Fruit fly (Drosophila melanogaster) whole organism, embryonic: ENCODE measurements around the gene Coq2.
A peak's percentile ranks its signal among the peaks of the same experiment; 100 is the strongest.

ENCODE experiments used
- Antp ChIP-seq: fragments of 200-800 bp; sonication (Bioruptor generic); optimal IDR thresholded peaks from 3 replicates; lab custom pipeline; 2016; ENCODE audit warnings: missing biosample characterization, missing genetic modification characterization
- CG10267 ChIP-seq: fragments of 200-800 bp; sonication (Bioruptor generic); optimal IDR thresholded peaks from 2 replicates; lab custom pipeline; 2018; ENCODE audit warnings: missing biosample characterization, mild to moderate bottlenecking, missing genetic modification characterization, moderate library complexity
- CG10654 ChIP-seq: fragments of 200-800 bp; sonication (Bioruptor generic); optimal IDR thresholded peaks from 2 replicates; lab custom pipeline; 2016; ENCODE audit warnings: missing biosample characterization, missing genetic modification characterization
- CG10959 ChIP-seq: fragments of 200-800 bp; sonication (Bioruptor generic); IDR thresholded peaks from 2 replicates; pipeline ENCODE4 v1.3.6; 2022; ENCODE audit warnings: missing biosample characterization, missing genetic modification characterization
- CG10979 ChIP-seq: fragments of 200-800 bp; sonication (Bioruptor generic); optimal IDR thresholded peaks from 2 replicates; lab custom pipeline; 2018; ENCODE audit warnings: missing biosample characterization, mild to moderate bottlenecking, missing genetic modification characterization, moderate library complexity
- CG11456 ChIP-seq: fragments of 200-800 bp; sonication (Bioruptor generic); IDR thresholded peaks from 3 replicates; pipeline ENCODE4 v1.3.6; 2022; ENCODE audit warnings: missing biosample characterization, missing genetic modification characterization
- CG11696 ChIP-seq: fragments of 200-800 bp; sonication (Bioruptor generic); IDR thresholded peaks from 2 replicates; pipeline ENCODE4 v1.3.6; 2022; ENCODE audit warnings: missing biosample characterization, missing genetic modification characterization
- CG1233 ChIP-seq: fragments of 200-800 bp; sonication (Bioruptor generic); optimal IDR thresholded peaks from 4 replicates; lab custom pipeline; 2018; ENCODE audit warnings: missing biosample characterization, mild to moderate bottlenecking, missing genetic modification characterization
- CG12769 ChIP-seq: fragments of 200-800 bp; sonication (Bioruptor generic); optimal IDR thresholded peaks from 2 replicates; lab custom pipeline; 2019; ENCODE audit warnings: missing biosample characterization, mild to moderate bottlenecking, missing genetic modification characterization, moderate library complexity
- CG13296 ChIP-seq: fragments of 200-800 bp; sonication (Bioruptor generic); optimal IDR thresholded peaks from 3 replicates; lab custom pipeline; 2018; ENCODE audit warnings: missing biosample characterization, mild to moderate bottlenecking, missing genetic modification characterization
- CG13424 ChIP-seq: fragments of 200-800 bp; sonication (Bioruptor generic); optimal IDR thresholded peaks from 2 replicates; lab custom pipeline; 2019; ENCODE audit warnings: missing biosample characterization, mild to moderate bottlenecking, missing genetic modification characterization, moderate library complexity
- CG14050 ChIP-seq: fragments of 200-800 bp; sonication (Bioruptor generic); IDR thresholded peaks from 3 replicates; pipeline ENCODE4 v1.3.6; 2022; ENCODE audit warnings: missing biosample characterization, missing genetic modification characterization
- CG14710 ChIP-seq: fragments of 200-800 bp; sonication (Bioruptor generic); optimal IDR thresholded peaks from 3 replicates; lab custom pipeline; 2019; ENCODE audit warnings: missing biosample characterization, mild to moderate bottlenecking, missing genetic modification characterization, moderate library complexity
- CG15479 ChIP-seq: fragments of 200-800 bp; sonication (Bioruptor generic); optimal IDR thresholded peaks from 3 replicates; lab custom pipeline; 2019; ENCODE audit warnings: missing biosample characterization, mild to moderate bottlenecking, missing genetic modification characterization, moderate library complexity
- CG16815 ChIP-seq: fragments of 200-800 bp; sonication (Bioruptor generic); optimal IDR thresholded peaks from 3 replicates; lab custom pipeline; 2017; ENCODE audit warnings: missing biosample characterization, mild to moderate bottlenecking, missing genetic modification characterization
- CG16863 ChIP-seq: fragments of 200-800 bp; sonication (Bioruptor generic); optimal IDR thresholded peaks from 3 replicates; lab custom pipeline; 2016; ENCODE audit warnings: missing biosample characterization, missing genetic modification characterization
- CG17359 ChIP-seq: fragments of 200-800 bp; sonication (Bioruptor generic); optimal IDR thresholded peaks from 3 replicates; lab custom pipeline; 2018; ENCODE audit warnings: missing biosample characterization, mild to moderate bottlenecking, missing genetic modification characterization, moderate library complexity
- CG17612 ChIP-seq: fragments of 200-800 bp; sonication (Bioruptor generic); IDR thresholded peaks from 2 replicates; pipeline ENCODE4 v1.3.6; 2022; ENCODE audit warnings: missing biosample characterization, missing genetic modification characterization
- CG1792 ChIP-seq: fragments of 200-800 bp; sonication (Bioruptor generic); optimal IDR thresholded peaks from 2 replicates; lab custom pipeline; 2016; ENCODE audit warnings: missing biosample characterization, missing genetic modification characterization
- CG2875 ChIP-seq: fragments of 200-800 bp; sonication (Bioruptor generic); optimal IDR thresholded peaks from 2 replicates; lab custom pipeline; 2017; ENCODE audit warnings: missing biosample characterization, mild to moderate bottlenecking, missing genetic modification characterization, missing genetic modification reagents
- CG30431 ChIP-seq: fragments of 200-800 bp; sonication (Bioruptor generic); optimal IDR thresholded peaks from 2 replicates; lab custom pipeline; 2017; ENCODE audit warnings: missing biosample characterization, missing genetic modification characterization
- CG31388 ChIP-seq: fragments of 200-800 bp; sonication (Bioruptor generic); optimal IDR thresholded peaks from 2 replicates; lab custom pipeline; 2016; ENCODE audit warnings: missing biosample characterization, missing genetic modification characterization
- CG3407 ChIP-seq: fragments of 200-800 bp; sonication (Bioruptor generic); optimal IDR thresholded peaks from 2 replicates; lab custom pipeline; 2018; ENCODE audit warnings: missing biosample characterization, mild to moderate bottlenecking, missing genetic modification characterization
- CG4328 ChIP-seq: fragments of 200-800 bp; sonication (Bioruptor generic); optimal IDR thresholded peaks from 3 replicates; lab custom pipeline; 2017; ENCODE audit warnings: missing biosample characterization, missing genetic modification reagents, missing genetic modification characterization
- CG7372 ChIP-seq: fragments of 200-800 bp; sonication (Bioruptor generic); IDR thresholded peaks from 2 replicates; pipeline ENCODE4 v1.3.6; 2022; ENCODE audit warnings: missing biosample characterization, missing genetic modification characterization
- CG8089 ChIP-seq: fragments of 200-800 bp; sonication (Bioruptor generic); optimal IDR thresholded peaks from 3 replicates; lab custom pipeline; 2016; ENCODE audit warnings: missing biosample characterization, missing genetic modification characterization
- CG9609 ChIP-seq: fragments of 200-800 bp; sonication (Bioruptor generic); optimal IDR thresholded peaks from 3 replicates; lab custom pipeline; 2016; ENCODE audit warnings: missing biosample characterization, missing genetic modification characterization
- Fer1 ChIP-seq: fragments of 200-800 bp; sonication (Bioruptor generic); optimal IDR thresholded peaks from 2 replicates; lab custom pipeline; 2017; ENCODE audit warnings: missing biosample characterization, mild to moderate bottlenecking, missing genetic modification characterization
- Med ChIP-seq: fragments of 200-800 bp; sonication (Bioruptor generic); peaks from one replicate; lab custom pipeline; 2016; ENCODE audit warnings: missing biosample characterization, missing genetic modification characterization, mild to moderate bottlenecking, inconsistent platforms, moderate library complexity
- Ptx1 ChIP-seq: fragments of 200-800 bp; sonication (Bioruptor generic); IDR thresholded peaks from 2 replicates; pipeline ENCODE4 v1.3.6; 2022; ENCODE audit warnings: missing biosample characterization, missing genetic modification characterization
- Stat92E ChIP-seq, 3 experiments: fragments of >200 bp in 2 of 3; fragments of 200-800 bp in 1 of 3; sonication (Bioruptor generic) in 1 of 3; optimal IDR thresholded peaks; 2 replicates each; lab custom pipeline; 2017 to 2019; ENCODE audit warnings: missing biosample characterization in 3 of 3, missing genetic modification characterization in 3 of 3, mild to moderate bottlenecking in 1 of 3, moderate library complexity in 1 of 3
- Xbp1 ChIP-seq: fragments of 200-800 bp; sonication (Bioruptor generic); optimal IDR thresholded peaks from 3 replicates; lab custom pipeline; 2016; ENCODE audit warnings: missing biosample characterization, mild to moderate bottlenecking, missing genetic modification characterization
- bsh ChIP-seq, 2 experiments: fragments of 200-800 bp; sonication (Bioruptor generic); optimal IDR thresholded peaks; 2 replicates each; lab custom pipeline; 2017 to 2018; ENCODE audit warnings: mild to moderate bottlenecking in 2 of 2, missing biosample characterization in 2 of 2, missing genetic modification characterization in 2 of 2, moderate library complexity in 1 of 2
- ci ChIP-seq: fragments of 200-800 bp; sonication (Bioruptor generic); IDR thresholded peaks from 3 replicates; pipeline ENCODE4 v1.3.6; 2022; ENCODE audit warnings: missing biosample characterization, missing genetic modification characterization
- esg ChIP-seq: fragments of 200-800 bp; sonication (Bioruptor generic); conservative IDR thresholded peaks from 2 replicates; pipeline ENCODE4 v1.3.6; 2022; ENCODE audit warnings: missing biosample characterization, missing genetic modification characterization
- ewg ChIP-seq: fragments of 200-800 bp; sonication (Bioruptor generic); optimal IDR thresholded peaks from 3 replicates; lab custom pipeline; 2017; ENCODE audit warnings: mild to moderate bottlenecking, missing biosample characterization, missing genetic modification reagents, missing genetic modification characterization
- gfzf ChIP-seq: fragments of 200-800 bp; sonication (Bioruptor generic); optimal IDR thresholded peaks from 2 replicates; lab custom pipeline; 2016; ENCODE audit warnings: missing biosample characterization, mild to moderate bottlenecking, missing genetic modification characterization, moderate library complexity
- ham ChIP-seq: fragments of 200-800 bp; sonication (Bioruptor generic); IDR thresholded peaks from 2 replicates; pipeline ENCODE4 v1.3.6; 2022; ENCODE audit warnings: missing biosample characterization, missing genetic modification characterization
- kay ChIP-seq: fragments of 200-800 bp; sonication (Bioruptor generic); optimal IDR thresholded peaks from 2 replicates; lab custom pipeline; 2016; ENCODE audit warnings: missing biosample characterization, missing genetic modification characterization
- nerfin-1 ChIP-seq: fragments of 200-800 bp; sonication (Bioruptor generic); optimal IDR thresholded peaks from 3 replicates; lab custom pipeline; 2019; ENCODE audit warnings: missing biosample characterization, mild to moderate bottlenecking, missing genetic modification characterization, moderate library complexity
- oc ChIP-seq: fragments of 200-800 bp; sonication (Bioruptor generic); optimal IDR thresholded peaks from 2 replicates; lab custom pipeline; 2018; ENCODE audit warnings: missing biosample characterization, mild to moderate bottlenecking, missing genetic modification characterization, moderate library complexity
- otp ChIP-seq: fragments of 200-800 bp; sonication (Bioruptor generic); IDR thresholded peaks from 3 replicates; pipeline ENCODE4, ENCODE4 v1.3.6; 2022; ENCODE audit warnings: missing biosample characterization, missing genetic modification characterization
- pzg ChIP-seq: fragments of 200-800 bp; sonication (Bioruptor generic); optimal IDR thresholded peaks from 3 replicates; lab custom pipeline; 2018; ENCODE audit warnings: missing biosample characterization, mild to moderate bottlenecking, missing genetic modification characterization, moderate library complexity
- schlank ChIP-seq: fragments of 200-800 bp; sonication (Bioruptor generic); optimal IDR thresholded peaks from 2 replicates; lab custom pipeline; 2018; ENCODE audit warnings: missing biosample characterization, mild to moderate bottlenecking, missing genetic modification characterization
- shn ChIP-seq: fragments of 200-800 bp; sonication (Bioruptor generic); optimal IDR thresholded peaks from 3 replicates; lab custom pipeline; 2016; ENCODE audit warnings: missing biosample characterization, missing genetic modification characterization
- sisA ChIP-seq: fragments of 200-800 bp; sonication (Bioruptor generic); IDR thresholded peaks from 2 replicates; pipeline ENCODE4 v1.3.6; 2022; ENCODE audit warnings: missing biosample characterization, missing genetic modification characterization
- slp2 ChIP-seq: fragments of 200-800 bp; sonication (Bioruptor generic); optimal IDR thresholded peaks from 2 replicates; lab custom pipeline; 2016; ENCODE audit warnings: missing biosample characterization, missing genetic modification characterization
- ssp ChIP-seq: fragments of 200-800 bp; sonication (Bioruptor generic); IDR thresholded peaks from 2 replicates; pipeline ENCODE4 v1.3.6; 2022; ENCODE audit warnings: missing biosample characterization, missing genetic modification characterization
- tin ChIP-seq: fragments of 200-800 bp; sonication (Bioruptor generic); optimal IDR thresholded peaks from 3 replicates; lab custom pipeline; 2016; ENCODE audit warnings: missing biosample characterization, missing genetic modification characterization
- tna ChIP-seq: fragments of 200-800 bp; sonication (Bioruptor generic); IDR thresholded peaks from 2 replicates; pipeline ENCODE4 v1.3.6; 2022; ENCODE audit warnings: missing biosample characterization, missing genetic modification characterization; ENCODE audit not compliant: partially characterized antibody
- vfl ChIP-seq: fragments of 200-800 bp; sonication (Bioruptor generic); optimal IDR thresholded peaks from 2 replicates; lab custom pipeline; 2016; ENCODE audit warnings: missing biosample characterization, missing genetic modification characterization

Coq2 gene

DNA sequence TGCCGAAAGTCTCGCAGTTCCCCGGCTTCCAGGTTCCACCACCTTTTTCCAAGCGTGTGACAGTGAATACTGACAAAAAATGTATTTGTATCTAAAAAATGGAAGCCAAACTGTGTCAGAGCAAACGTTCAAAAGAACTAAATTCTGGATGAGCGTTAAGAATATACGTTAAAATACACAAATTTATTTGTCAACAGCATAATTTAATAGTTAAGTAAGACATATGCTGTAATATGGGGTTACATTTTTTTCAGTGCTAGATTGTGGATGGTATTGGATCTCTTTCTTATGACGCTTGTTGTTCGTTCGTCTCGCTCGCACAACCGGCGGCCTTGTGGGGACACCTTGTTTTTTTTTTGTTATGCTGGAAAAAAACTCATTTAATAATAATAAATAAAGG, 39.2 kb upstream of the Coq2 start (continued):
- peak; percentile 87 for TF ChIP-seq CG17612 (GFP tag; lab: Robert Waterston, UW)
- TF ChIP-seq CG1792 (GFP tag; lab: Kevin White, UChicago) = peak; percentile 89
- peak; percentile 84 for TF ChIP-seq CG11696
- peak; percentile 79 for TF ChIP-seq CG16815 (GFP tag; lab: Kevin White, UChicago)
- peak; percentile 96 for TF ChIP-seq kay (GFP tag; lab: Kevin White, UChicago)
- peak; percentile 63; the same call in 1 of the 2 replicates for TF ChIP-seq CG10959 (GFP tag; lab: Robert Waterston, UW)
- TF ChIP-seq CG10267 (tag; lab: Kevin White, UChicago) = peak; percentile 85
- peak; percentile 95 for TF ChIP-seq schlank
- peak; percentile 85; the same call in 1 of the 2 replicates for TF ChIP-seq ham (GFP tag; lab: Robert Waterston, UW)
- peak; percentile 93 for TF ChIP-seq oc (tag; lab: Kevin White, UChicago)
- TF ChIP-seq CG10979 = peak; percentile 87
- TF ChIP-seq Fer1 (GFP tag; lab: Kevin White, UChicago) = peak; percentile 97
- peak; percentile 27 for TF ChIP-seq pzg (GFP tag; lab: Kevin White, UChicago)
- peak; percentile 96 for TF ChIP-seq shn (GFP tag; lab: Kevin White, UChicago)
- no peak for TF ChIP-seq tna (GFP tag; lab: Robert Waterston, UW)
- peak; percentile 88 for TF ChIP-seq CG31388 (GFP tag; lab: Kevin White, UChicago)
- TF ChIP-seq CG2875 (GFP tag; lab: Kevin White, UChicago) = peak; percentile 87
- no peak for TF ChIP-seq Stat92E (GFP tag; optimal IDR thresholded peaks at IDR 0.05; lab: Kevin White, UChicago)
- TF ChIP-seq tin = peak; percentile 97
- peak; percentile 99 for TF ChIP-seq CG12769 (tag; lab: Kevin White, UChicago)
- TF ChIP-seq CG7372 (GFP tag; lab: Robert Waterston, UW) = peak; percentile 83
- TF ChIP-seq Antp (GFP tag; lab: Kevin White, UChicago) = peak; percentile 96
- peak; percentile 90 for TF ChIP-seq CG16863 (GFP tag; lab: Kevin White, UChicago)
- peak; percentile 93 for TF ChIP-seq CG10654 (GFP tag; lab: Kevin White, UChicago)
- TF ChIP-seq nerfin-1 (tag; lab: Kevin White, UChicago) = peak; percentile 83
- peak; percentile 91 for TF ChIP-seq CG13296 (GFP tag; lab: Kevin White, UChicago)
- TF ChIP-seq CG13424 (tag; lab: Kevin White, UChicago) = peak; percentile 92
- peak; percentile 2 for TF ChIP-seq gfzf
- peak; percentile 68 for TF ChIP-seq CG4328 (GFP tag; lab: Kevin White, UChicago)
- TF ChIP-seq CG1233 (GFP tag; lab: Kevin White, UChicago) = peak; percentile 92
- peak; percentile 96 for TF ChIP-seq CG9609 (GFP tag; lab: Kevin White, UChicago)
- TF ChIP-seq CG15479 (GFP tag; lab: Kevin White, UChicago) = no peak
- peak; percentile 89 for TF ChIP-seq CG8089
- TF ChIP-seq ci (GFP tag; lab: Robert Waterston, UW) = peak; percentile 96
- peak; percentile 85 for TF ChIP-seq CG30431 (GFP tag; lab: Kevin White, UChicago)
- peak; percentile 92 for TF ChIP-seq esg (GFP tag; lab: Robert Waterston, UW)
- peak; percentile 87 for TF ChIP-seq ewg (GFP tag; lab: Kevin White, UChicago)

DNA sequence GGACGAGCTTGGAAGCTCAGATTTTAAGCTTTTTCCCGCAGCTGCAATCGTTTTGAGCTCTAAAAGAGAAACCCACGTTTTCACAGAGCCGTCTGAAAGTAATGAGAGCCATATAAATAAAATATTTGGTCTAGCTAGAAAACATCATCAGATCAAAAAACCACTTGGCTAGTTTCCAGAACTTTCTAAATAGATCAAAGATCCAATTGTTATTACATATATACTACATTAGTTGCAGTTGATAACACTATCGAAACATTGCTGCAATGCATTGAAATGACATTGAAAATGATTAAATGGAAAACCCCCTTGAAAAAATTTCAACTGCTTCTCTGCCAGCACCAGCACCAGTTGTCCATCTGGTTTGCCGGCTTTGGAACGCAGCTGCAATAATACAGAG, 38.6 kb upstream of the Coq2 start:
- no peak for TF ChIP-seq CG3407
- TF ChIP-seq bsh (GFP tag; optimal IDR thresholded peaks at IDR 0.05; lab: Kevin White, UChicago) = peak in 1 of 2 experiments; percentile 10
- TF ChIP-seq ssp (GFP tag; lab: Robert Waterston, UW) = no peak
- TF ChIP-seq otp (GFP tag; lab: Robert Waterston, UW) = 0 out of 3 replicates have a peak, but pooled peaks have one; percentile 5
- TF ChIP-seq CG14050 = peak; percentile 61; the same call in 1 of the 3 replicates
- TF ChIP-seq slp2 (GFP tag; lab: Kevin White, UChicago) = no peak
- no peak for TF ChIP-seq CG11456
- peak; percentile 62 for TF ChIP-seq CG13424 (tag; lab: Kevin White, UChicago)
- TF ChIP-seq sisA = peak; percentile 41; the same call in 1 of the 2 replicates
- peak; percentile 4 for TF ChIP-seq Xbp1 (GFP tag; lab: Kevin White, UChicago)
- TF ChIP-seq Stat92E (GFP tag; optimal IDR thresholded peaks at IDR 0.05; lab: Kevin White, UChicago) = no peak
- TF ChIP-seq Ptx1 = peak; percentile 64
- peak; percentile 43 for TF ChIP-seq CG17359 (tag; lab: Kevin White, UChicago)
- TF ChIP-seq Med (GFP tag; lab: Kevin White, UChicago) = peak; percentile 78
- TF ChIP-seq CG14710 (tag; lab: Kevin White, UChicago) = no peak
- no peak for TF ChIP-seq vfl
